Worm (Caenorhabditis elegans) whole organism, L4/young adult: ENCODE data around the gene rom-3.

Source experiments
- W03F9.2 ChIP-seq: fragments of 150-350 bp; optimal IDR thresholded peaks from 2 replicates; lab custom pipeline; 2014; ENCODE audit warnings: missing biosample characterization, missing genetic modification characterization
- dao-5 ChIP-seq: sonication (generic microtip); optimal IDR thresholded peaks from 2 replicates; lab custom pipeline; 2016; ENCODE audit warnings: missing genotype, missing genetic modification characterization, moderate library complexity, missing compliant biosample characterization
- him-1 ChIP-seq: sonication (generic microtip); optimal IDR thresholded peaks from 2 replicates; lab custom pipeline; 2016; ENCODE audit warnings: missing genotype, missing genetic modification reagents, missing genetic modification characterization, missing compliant biosample characterization

ce11 chrIV:17005734-17006133 is 35.4 kb upstream of the rom-3 start:
- TF ChIP-seq W03F9.2 (tag; lab: Kevin White, UChicago) (no peak), him-1 (no peak), dao-5 (tag; lab: Kevin White, UChicago) (no peak)
